Worm (Caenorhabditis elegans): Measurements from ENCODE around the gene T23G7.2.

ce11 chrII:9132338-9132737, 40.4 kb downstream of the T23G7.2 start:
- no peak for TF ChIP-seq zag-1 (tag; optimal IDR thresholded peaks at IDR 0.05)
- TF ChIP-seq unc-62 (GFP tag; optimal IDR thresholded peaks at IDR 0.05): no peak
- TF ChIP-seq nhr-11 (tag; optimal IDR thresholded peaks at IDR 0.05): no peak

Data from whole organism, L1 larva.